Fruit fly (Drosophila melanogaster) whole organism, adult: ENCODE measurements around the gene aspr.

Experiments used
- CG11617 ChIP-seq: fragments of 200-800 bp; sonication (Bioruptor generic); optimal IDR thresholded peaks from 2 replicates; lab custom pipeline; 2017; ENCODE audit warnings: mild to moderate bottlenecking, missing biosample characterization, missing genetic modification reagents, missing genetic modification characterization
- CG12768 ChIP-seq: fragments of 200-800 bp; sonication (Bioruptor generic); optimal IDR thresholded peaks from 2 replicates; lab custom pipeline; 2017; ENCODE audit warnings: missing biosample characterization, missing genetic modification characterization, mild to moderate bottlenecking, moderate library complexity, missing genetic modification reagents
- CG5204 ChIP-seq: fragments of 200-800 bp; sonication (Bioruptor generic); optimal IDR thresholded peaks from 2 replicates; lab custom pipeline; 2016; ENCODE audit warnings: missing biosample characterization, missing genetic modification characterization
- pad ChIP-seq: fragments of 200-800 bp; sonication (Bioruptor generic); optimal IDR thresholded peaks from 3 replicates; lab custom pipeline; 2017; ENCODE audit warnings: missing biosample characterization, missing genetic modification characterization, mild to moderate bottlenecking, moderate library complexity, missing genetic modification reagents

DNA sequence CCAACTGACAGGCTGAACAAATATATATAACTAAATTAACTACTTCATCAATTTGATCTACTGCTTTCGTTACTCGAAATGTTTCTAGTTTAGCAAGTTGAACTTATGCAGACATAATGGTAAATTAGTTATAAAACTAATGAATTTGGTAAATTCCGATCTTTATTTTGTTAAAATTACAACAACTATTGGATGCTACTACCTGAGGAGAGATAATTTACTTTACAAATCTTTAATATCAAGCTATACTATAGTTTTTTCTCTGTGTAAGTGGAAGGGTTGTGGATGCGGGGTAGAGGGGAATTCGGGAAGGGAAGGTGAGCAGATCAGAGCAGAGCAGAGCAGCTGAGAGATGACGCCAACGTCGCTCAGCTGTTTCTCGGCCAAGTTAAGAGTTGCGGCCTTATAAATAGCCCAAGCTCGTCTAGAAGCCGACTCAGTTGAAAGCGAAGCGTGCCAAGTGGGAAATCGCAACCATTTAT, at the start of gene aspr:
- no peak for TF ChIP-seq CG5204 (GFP tag; lab: Kevin White, UChicago)
- TF ChIP-seq CG12768 (GFP tag; lab: Kevin White, UChicago): no peak
- TF ChIP-seq CG11617: no peak
- TF ChIP-seq pad: no peak
